Worm (Caenorhabditis elegans) whole organism, L4/young adult: Measurements from ENCODE around the gene pgp-10.

ENCODE experiments used
- W03F9.2 ChIP-seq: fragments of 150-350 bp; optimal IDR thresholded peaks from 2 replicates; lab custom pipeline; 2014; ENCODE audit warnings: missing biosample characterization, missing genetic modification characterization
- dao-5 ChIP-seq: sonication (generic microtip); optimal IDR thresholded peaks from 2 replicates; lab custom pipeline; 2016; ENCODE audit warnings: missing genotype, missing genetic modification characterization, moderate library complexity, missing compliant biosample characterization
- him-1 ChIP-seq: sonication (generic microtip); optimal IDR thresholded peaks from 2 replicates; lab custom pipeline; 2016; ENCODE audit warnings: missing genotype, missing genetic modification reagents, missing genetic modification characterization, missing compliant biosample characterization

DNA sequence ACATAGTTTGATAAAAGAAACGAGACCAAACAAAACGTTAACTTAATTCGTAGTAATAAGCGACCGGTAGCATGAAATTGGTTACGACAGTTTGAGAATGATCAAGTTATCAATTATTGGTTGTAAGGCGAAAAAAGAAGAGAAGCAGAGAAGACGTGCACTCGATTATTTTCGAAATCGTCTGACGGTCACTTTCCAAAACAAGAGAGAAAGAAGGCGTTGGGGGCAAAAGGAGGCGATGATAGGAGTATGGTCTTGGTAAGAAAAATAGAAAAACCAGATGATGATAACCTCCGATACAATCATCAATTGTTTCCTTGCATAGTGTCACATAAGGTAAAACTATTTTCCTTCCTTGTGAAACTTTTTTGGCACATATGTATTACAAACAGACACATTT is 1.4 kb upstream of the pgp-10 start:
- no peak for TF ChIP-seq W03F9.2 (tag; lab: Kevin White, UChicago)
- TF ChIP-seq dao-5 (tag; lab: Kevin White, UChicago) = no peak
- TF ChIP-seq him-1 = no peak
